Fruit fly (Drosophila melanogaster): ENCODE data around the gene CG5768.

The CG5768 gene

dm6 chr3R:24362838-24363237 is 27.3 kb downstream of the CG5768 start, which contains the start of gene CG33340:
TSS of gene CG33340 (plus strand) at chr3R:24363138.
- TF ChIP-seq Hr78 (GFP tag; optimal IDR thresholded peaks at IDR 0.05) (no peak), CrebA (GFP tag; optimal IDR thresholded peaks at IDR 0.05; ENCODE audit: borderline replicate concordance) (no peak), woc (GFP tag; optimal IDR thresholded peaks at IDR 0.05) (no peak), Dif (GFP tag; optimal IDR thresholded peaks at IDR 0.05; ENCODE audit: partially characterized antibody) (no peak)

DNA sequence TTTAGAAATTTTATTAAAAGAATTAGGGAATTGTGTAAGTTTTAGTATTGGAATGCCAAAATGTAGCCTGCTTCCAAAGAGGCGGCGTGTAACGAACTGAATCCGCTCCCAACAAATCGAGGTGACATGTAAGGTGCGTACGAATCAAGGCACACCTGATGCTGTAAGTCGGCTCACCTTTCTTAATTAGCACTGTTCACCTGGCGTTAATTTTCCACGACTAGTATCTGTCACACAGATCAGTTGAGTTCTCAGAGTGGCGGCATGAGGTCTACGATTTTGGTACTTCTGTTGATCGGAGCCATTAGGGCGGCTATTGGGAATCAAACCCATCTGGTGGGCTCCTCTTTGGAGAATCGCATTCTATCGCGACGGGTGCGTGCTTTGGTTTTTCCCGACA is 28.6 kb downstream of the CG5768 start, which contains the start of the genes CG5762 and CG33339:
Gene CG5762, minus strand, starts transcription at position 101 of the 400 bp plus-strand sequence.
Gene CG33339, plus strand, starts transcription at position 265 of the 400 bp plus-strand sequence.
- no peak for TF ChIP-seq woc (GFP tag; optimal IDR thresholded peaks at IDR 0.05)

DNA sequence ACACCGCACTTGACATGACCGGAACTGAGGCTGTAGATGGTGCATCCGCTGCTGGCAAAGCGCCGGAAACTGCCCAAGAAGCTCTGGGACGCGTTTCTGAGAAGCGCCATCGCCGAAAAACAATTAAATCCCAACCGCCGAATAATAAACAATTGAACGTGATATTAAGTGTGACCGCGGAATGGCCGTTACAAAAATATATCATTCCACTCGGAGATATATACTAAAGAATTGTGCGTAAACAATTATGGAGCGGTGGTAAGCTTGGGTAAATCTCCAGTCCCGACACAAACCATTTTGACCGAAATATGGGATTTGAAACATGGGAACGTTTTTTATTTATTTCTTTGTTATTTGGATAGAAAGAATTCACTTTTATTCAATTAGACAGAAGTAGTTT is 30.2 kb downstream of the CG5768 start, which contains the start of gene CG18528:
Gene CG18528, minus strand, starts transcription at position 188 of the 400 bp plus-strand sequence.
- no peak for TF ChIP-seq Dfd (GFP tag; optimal IDR thresholded peaks at IDR 0.05)
- peak; percentile 57 for TF ChIP-seq Myc (optimal IDR thresholded peaks at IDR 0.05)

DNA sequence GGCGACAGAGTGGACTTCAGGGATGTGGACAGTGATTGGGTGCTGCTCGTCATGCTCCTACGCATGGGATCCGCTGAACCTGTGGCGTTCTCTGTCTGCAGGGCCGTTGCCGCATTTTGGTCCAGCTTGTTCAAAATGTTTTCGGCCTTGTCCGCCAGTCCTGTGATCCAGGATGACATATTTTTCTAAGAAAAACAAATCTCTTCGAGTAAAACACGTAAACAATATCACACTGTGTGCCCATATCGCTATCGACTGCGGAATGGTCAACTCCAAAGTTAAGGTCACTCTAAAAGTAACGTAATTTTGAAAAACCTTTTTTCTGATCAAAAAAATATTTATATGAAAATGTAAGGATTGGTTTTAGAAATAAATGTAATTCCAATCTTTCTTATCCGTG is 32.4 kb downstream of the CG5768 start, which contains the start of gene Golgin84:
Gene Golgin84, minus strand, starts transcription at position 241 of the 400 bp plus-strand sequence.
- TF ChIP-seq tai (GFP tag; optimal IDR thresholded peaks at IDR 0.05) (no peak), psq (GFP tag; optimal IDR thresholded peaks at IDR 0.05) (no peak), rgr (GFP tag; optimal IDR thresholded peaks at IDR 0.05) (no peak), CrebA (GFP tag; optimal IDR thresholded peaks at IDR 0.05; ENCODE audit: borderline replicate concordance) (no peak), OdsH (GFP tag; optimal IDR thresholded peaks at IDR 0.05) (no peak), GATAd (GFP tag; optimal IDR thresholded peaks at IDR 0.05) (no peak), Mio (GFP tag; optimal IDR thresholded peaks at IDR 0.05) (no peak), fru (GFP tag; optimal IDR thresholded peaks at IDR 0.05) (no peak), Dif (GFP tag; optimal IDR thresholded peaks at IDR 0.05; ENCODE audit: partially characterized antibody) (no peak), dsf (GFP tag; optimal IDR thresholded peaks at IDR 0.05; ENCODE audit: borderline replicate concordance) (no peak), dmrt93B (GFP tag; optimal IDR thresholded peaks at IDR 0.05) (no peak), usp (GFP tag; optimal IDR thresholded peaks at IDR 0.05) (no peak), Rel (GFP tag; optimal IDR thresholded peaks at IDR 0.05) (no peak), Rel (tag; optimal IDR thresholded peaks at IDR 0.05) (no peak)

DNA sequence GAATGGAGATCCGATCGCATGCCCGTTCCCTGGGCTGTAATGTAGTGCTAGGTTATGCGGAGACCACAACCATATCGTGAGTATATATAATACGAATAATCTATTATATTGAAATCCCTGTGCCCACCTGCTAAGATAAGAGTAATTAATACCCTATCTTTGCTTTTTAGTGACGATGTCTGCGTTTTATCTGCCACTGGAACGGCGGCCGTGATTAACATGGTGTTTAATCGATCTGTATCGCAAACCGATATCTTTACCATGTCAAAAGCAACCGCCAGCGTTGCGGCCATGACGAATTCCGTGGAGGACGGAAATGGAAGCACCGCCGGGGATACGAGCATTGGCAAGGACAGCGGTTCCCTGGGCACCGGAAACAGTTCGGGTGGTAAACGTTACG is 36.7 kb downstream of the CG5768 start:
- no peak for TF ChIP-seq Hnf4 (GFP tag; optimal IDR thresholded peaks at IDR 0.05)
- TF ChIP-seq CG9705 (GFP tag; optimal IDR thresholded peaks at IDR 0.05) = no peak
- TF ChIP-seq CG32264 (GFP tag; optimal IDR thresholded peaks at IDR 0.05) = no peak
- no peak for TF ChIP-seq lola (GFP tag; optimal IDR thresholded peaks at IDR 0.05)
- no peak for TF ChIP-seq Dif (GFP tag; optimal IDR thresholded peaks at IDR 0.05; ENCODE audit: partially characterized antibody)
- TF ChIP-seq Vsx2 (GFP tag; optimal IDR thresholded peaks at IDR 0.05; ENCODE audit: partially characterized antibody) = no peak
- TF ChIP-seq brk (GFP tag; optimal IDR thresholded peaks at IDR 0.05) = no peak
- TF ChIP-seq HLH106 (tag; optimal IDR thresholded peaks at IDR 0.05) = no peak

DNA sequence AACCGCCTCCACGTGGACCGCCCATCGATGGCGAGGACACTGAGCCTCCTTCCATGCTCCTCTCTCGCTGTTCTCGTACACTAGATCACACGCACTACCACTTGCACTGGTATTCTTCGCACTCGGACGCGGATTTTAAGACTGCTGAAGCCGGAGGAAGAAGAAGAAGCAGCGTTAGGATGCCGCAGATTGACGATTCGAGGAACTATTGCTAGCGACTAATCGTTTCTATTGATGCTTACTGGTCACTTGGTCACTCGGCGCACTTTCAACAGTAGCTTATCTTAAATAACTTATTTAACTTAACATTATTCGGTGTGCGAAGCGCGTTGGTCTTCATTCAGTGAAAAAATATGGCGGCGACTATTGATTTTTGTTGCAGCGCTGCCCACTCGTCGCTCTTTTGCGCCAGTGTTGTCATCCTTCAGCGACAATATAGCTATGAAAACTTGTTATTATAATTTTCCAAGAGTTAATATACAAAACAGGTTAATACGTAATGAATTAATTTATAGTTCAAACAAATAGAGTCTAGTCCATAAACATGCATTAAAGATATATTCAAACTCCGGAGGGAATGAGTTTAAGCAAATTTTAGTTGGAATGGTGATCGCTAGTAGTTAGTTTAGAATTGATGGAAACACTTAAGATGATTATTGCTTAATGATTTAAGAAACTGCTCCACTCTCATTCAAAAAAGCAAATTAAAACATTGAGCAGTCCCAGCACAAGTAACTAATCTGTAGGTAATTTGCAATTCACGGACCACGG is 41.5 kb downstream of the CG5768 start, which contains the start of the genes CG5746 and CG6454:
Gene CG5746, minus strand, starts transcription at position 372 of the 771 bp plus-strand sequence.
Gene CG6454, plus strand, starts transcription at position 763 of the 771 bp plus-strand sequence.
- TF ChIP-seq CG9705 (GFP tag; optimal IDR thresholded peaks at IDR 0.05) = peak; percentile 45
- peak; percentile 37 for TF ChIP-seq CG32264 (GFP tag; optimal IDR thresholded peaks at IDR 0.05)
- peak; percentile 87 for TF ChIP-seq Myc (optimal IDR thresholded peaks at IDR 0.05)
- TF ChIP-seq psq (GFP tag; optimal IDR thresholded peaks at IDR 0.05) = peak; percentile 54
- TF ChIP-seq fru (GFP tag; optimal IDR thresholded peaks at IDR 0.05) = no peak
- TF ChIP-seq Jra (GFP tag; optimal IDR thresholded peaks at IDR 0.05) = no peak
- peak; percentile 56 for TF ChIP-seq sv (GFP tag; optimal IDR thresholded peaks at IDR 0.05)
- peak; percentile 59 for TF ChIP-seq ey (GFP tag; optimal IDR thresholded peaks at IDR 0.05)
- no peak for TF ChIP-seq Rel (GFP tag; optimal IDR thresholded peaks at IDR 0.05)
- TF ChIP-seq Rel (tag; optimal IDR thresholded peaks at IDR 0.05) = no peak
